Fruit fly (Drosophila melanogaster) whole organism, pupa: Measurements from ENCODE around the gene Dpm2.
A peak's percentile ranks its signal among the peaks of the same experiment; 100 is the strongest.

ENCODE experiments used
- CG10348 ChIP-seq: fragments of 200-800 bp; sonication (Bioruptor generic); IDR thresholded peaks from 2 replicates; pipeline ENCODE4 v1.3.6; 2022; ENCODE audit warnings: missing biosample characterization, missing genetic modification characterization
- CG12605 ChIP-seq: fragments of 200-800 bp; sonication (Bioruptor generic); IDR thresholded peaks from 2 replicates; pipeline ENCODE4 v1.3.6; 2022; ENCODE audit warnings: missing biosample characterization, missing genetic modification characterization
- CG13204 ChIP-seq: fragments of 200-800 bp; sonication (Bioruptor generic); optimal IDR thresholded peaks from 2 replicates; lab custom pipeline; 2018; ENCODE audit warnings: missing biosample characterization, mild to moderate bottlenecking, missing genetic modification characterization, moderate library complexity
- CG14655 ChIP-seq: fragments of 200-800 bp; sonication (Bioruptor generic); optimal IDR thresholded peaks from 3 replicates; lab custom pipeline; 2017; ENCODE audit warnings: mild to moderate bottlenecking, missing biosample characterization, missing genetic modification reagents, missing genetic modification characterization
- CG15710 ChIP-seq: fragments of 200-800 bp; sonication (Bioruptor generic); optimal IDR thresholded peaks from 2 replicates; lab custom pipeline; 2018; ENCODE audit warnings: missing biosample characterization, mild to moderate bottlenecking, missing genetic modification characterization, moderate library complexity
- CG17806 ChIP-seq: fragments of 200-800 bp; sonication (Bioruptor generic); optimal IDR thresholded peaks from 2 replicates; lab custom pipeline; 2018; ENCODE audit warnings: missing biosample characterization, mild to moderate bottlenecking, missing genetic modification characterization, moderate library complexity
- CG32121 ChIP-seq: fragments of 200-800 bp; sonication (Bioruptor generic); IDR thresholded peaks from 2 replicates; pipeline ENCODE4 v1.3.6; 2022; ENCODE audit warnings: missing biosample characterization, missing genetic modification characterization
- CG34367 ChIP-seq: fragments of 200-800 bp; sonication (Bioruptor generic); optimal IDR thresholded peaks from 2 replicates; lab custom pipeline; 2018; ENCODE audit warnings: missing biosample characterization, mild to moderate bottlenecking, missing genetic modification characterization
- CG4496 ChIP-seq: fragments of 200-800 bp; sonication (Bioruptor generic); IDR thresholded peaks from 3 replicates; pipeline ENCODE4 v1.3.6; 2022; ENCODE audit warnings: missing biosample characterization, missing genetic modification characterization
- CG8159 ChIP-seq: fragments of 200-800 bp; sonication (Bioruptor generic); optimal IDR thresholded peaks from 3 replicates; lab custom pipeline; 2018; ENCODE audit warnings: missing biosample characterization, mild to moderate bottlenecking, missing genetic modification characterization, moderate library complexity
- CG8301 ChIP-seq: fragments of 200-800 bp; sonication (Bioruptor generic); optimal IDR thresholded peaks from 2 replicates; lab custom pipeline; 2018; ENCODE audit warnings: missing biosample characterization, mild to moderate bottlenecking, missing genetic modification characterization
- CG9948 ChIP-seq: fragments of 200-800 bp; sonication (Bioruptor generic); optimal IDR thresholded peaks from 2 replicates; lab custom pipeline; 2018; ENCODE audit warnings: missing biosample characterization, mild to moderate bottlenecking, missing genetic modification characterization, moderate library complexity
- D1 ChIP-seq: fragments of 200-800 bp; sonication (Bioruptor generic); optimal IDR thresholded peaks from 2 replicates; lab custom pipeline; 2018; ENCODE audit warnings: missing biosample characterization, mild to moderate bottlenecking, missing genetic modification characterization, moderate library complexity
- EcR ChIP-seq: fragments of 200-800 bp; sonication (Bioruptor generic); optimal IDR thresholded peaks from 3 replicates; lab custom pipeline; 2019; ENCODE audit warnings: missing biosample characterization, missing genetic modification characterization, mild to moderate bottlenecking, moderate library complexity, missing genetic modification reagents
- Ets98B ChIP-seq: fragments of 200-800 bp; sonication (Bioruptor generic); IDR thresholded peaks from 2 replicates; pipeline ENCODE4 v1.3.6; 2022; ENCODE audit warnings: missing biosample characterization, missing genetic modification characterization
- Pif1A ChIP-seq: fragments of 200-800 bp; sonication (Bioruptor generic); optimal IDR thresholded peaks from 3 replicates; lab custom pipeline; 2016; ENCODE audit warnings: missing biosample characterization, missing genetic modification characterization
- Pif1B ChIP-seq: fragments of 200-800 bp; sonication (Bioruptor generic); optimal IDR thresholded peaks from 3 replicates; lab custom pipeline; 2016; ENCODE audit warnings: missing biosample characterization, missing genetic modification characterization
- Snoo ChIP-seq: fragments of 200-800 bp; sonication (Bioruptor generic); optimal IDR thresholded peaks from 3 replicates; lab custom pipeline; 2017; ENCODE audit warnings: missing biosample characterization, mild to moderate bottlenecking, missing genetic modification characterization, inconsistent platforms
- fd96Ca ChIP-seq: fragments of 200-800 bp; sonication (Bioruptor generic); IDR thresholded peaks from 3 replicates; pipeline ENCODE4 v1.3.6; 2022; ENCODE audit warnings: missing biosample characterization, missing genetic modification characterization
- gl ChIP-seq: fragments of 200-800 bp; sonication (Bioruptor generic); optimal IDR thresholded peaks from 2 replicates; lab custom pipeline; 2018; ENCODE audit warnings: missing biosample characterization, mild to moderate bottlenecking, missing genetic modification characterization
- rn ChIP-seq: fragments of 200-800 bp; sonication (Bioruptor generic); IDR thresholded peaks from 2 replicates; pipeline ENCODE4 v1.3.6; 2022; ENCODE audit warnings: missing biosample characterization, missing genetic modification characterization

Gene Dpm2

dm6 chr3L:3325925-3326903, 6.9 kb downstream of the Dpm2 start, which contains the start of gene Gtpx:
Gtpx (plus strand) TSS chr3L:3326265.
- TF ChIP-seq CG8159 (tag; lab: Kevin White, UChicago) (no peak), CG14655 (GFP tag; lab: Kevin White, UChicago) (no peak), rn (GFP tag; lab: Robert Waterston, UW) (no peak), Pif1A (GFP tag; lab: Kevin White, UChicago) (peak; percentile 40), CG32121 (GFP tag; lab: Robert Waterston, UW) (no peak), CG10348 (GFP tag; lab: Robert Waterston, UW) (no peak), CG12605 (GFP tag; lab: Robert Waterston, UW) (no peak; the same call in 1 of the 2 replicates), fd96Ca (GFP tag; lab: Robert Waterston, UW) (no peak), CG9948 (no peak), Snoo (peak; percentile 4), CG17806 (no peak), Pif1B (GFP tag; lab: Kevin White, UChicago) (peak; percentile 17), CG15710 (tag; lab: Kevin White, UChicago) (no peak), CG34367 (tag; lab: Kevin White, UChicago) (peak; percentile 40), CG13204 (no peak), CG4496 (GFP tag; lab: Robert Waterston, UW) (peak; percentile 48; the same call in 2 of the 3 replicates), CG8301 (tag; lab: Kevin White, UChicago) (peak; percentile 24), EcR (GFP tag; lab: Kevin White, UChicago) (no peak), D1 (tag; lab: Kevin White, UChicago) (no peak), Ets98B (peak; percentile 38; the same call in 1 of the 2 replicates), gl (peak; percentile 67)

- TF ChIP-seq CG14655 (GFP tag; lab: Kevin White, UChicago) (no peak), CG13204 (no peak), CG32121 (GFP tag; lab: Robert Waterston, UW) (no peak), Snoo (no peak)
Measured at dm6 chr3L:3328771-3329170, 9.4 kb downstream of the Dpm2 start, which contains the start of gene Strip. Strip (minus strand) TSS chr3L:3328871.

dm6 chr3L:3329763-3330162, 10.4 kb downstream of the Dpm2 start, which contains the start of gene CG14961:
CG14961 (plus strand) TSS chr3L:3330063.
- no peak for TF ChIP-seq Ets98B
- TF ChIP-seq CG17806 = no peak
- no peak for TF ChIP-seq D1 (tag; lab: Kevin White, UChicago)
- TF ChIP-seq CG10348 (GFP tag; lab: Robert Waterston, UW) = no peak
- no peak for TF ChIP-seq CG4496 (GFP tag; lab: Robert Waterston, UW)
- TF ChIP-seq gl = no peak
- TF ChIP-seq CG13204 = no peak
- no peak for TF ChIP-seq Snoo
- TF ChIP-seq CG32121 (GFP tag; lab: Robert Waterston, UW) = no peak
- no peak for TF ChIP-seq CG14655 (GFP tag; lab: Kevin White, UChicago)
- no peak for TF ChIP-seq fd96Ca (GFP tag; lab: Robert Waterston, UW)
- no peak for TF ChIP-seq CG8159 (tag; lab: Kevin White, UChicago)
- TF ChIP-seq Pif1B (GFP tag; lab: Kevin White, UChicago) = no peak
- no peak for TF ChIP-seq EcR (GFP tag; lab: Kevin White, UChicago)
- TF ChIP-seq CG15710 (tag; lab: Kevin White, UChicago) = no peak
- no peak for TF ChIP-seq rn (GFP tag; lab: Robert Waterston, UW)
- TF ChIP-seq CG12605 (GFP tag; lab: Robert Waterston, UW) = no peak
- TF ChIP-seq CG8301 (tag; lab: Kevin White, UChicago) = no peak
- TF ChIP-seq CG34367 (tag; lab: Kevin White, UChicago) = no peak

- TF ChIP-seq D1 (tag; lab: Kevin White, UChicago) (no peak), CG32121 (GFP tag; lab: Robert Waterston, UW) (no peak), fd96Ca (GFP tag; lab: Robert Waterston, UW) (no peak), Snoo (no peak), CG8159 (tag; lab: Kevin White, UChicago) (no peak), CG10348 (GFP tag; lab: Robert Waterston, UW) (no peak), CG4496 (GFP tag; lab: Robert Waterston, UW) (no peak), CG34367 (tag; lab: Kevin White, UChicago) (no peak)
Measured at dm6 chr3L:3334784-3335183, 15.4 kb downstream of the Dpm2 start, which contains the start of gene CG14969. CG14969 (minus strand) TSS chr3L:3334978.

- TF ChIP-seq CG32121 (GFP tag; lab: Robert Waterston, UW) = no peak
- TF ChIP-seq CG8159 (tag; lab: Kevin White, UChicago) = no peak
- no peak for TF ChIP-seq CG8301 (tag; lab: Kevin White, UChicago)
- TF ChIP-seq EcR (GFP tag; lab: Kevin White, UChicago) = no peak
- TF ChIP-seq CG9948 = no peak
- TF ChIP-seq fd96Ca (GFP tag; lab: Robert Waterston, UW) = no peak
- TF ChIP-seq CG17806 = no peak
- TF ChIP-seq gl = no peak
- no peak for TF ChIP-seq Ets98B
- no peak for TF ChIP-seq Pif1B (GFP tag; lab: Kevin White, UChicago)
- no peak for TF ChIP-seq CG14655 (GFP tag; lab: Kevin White, UChicago)
- no peak for TF ChIP-seq rn (GFP tag; lab: Robert Waterston, UW)
- TF ChIP-seq CG10348 (GFP tag; lab: Robert Waterston, UW) = no peak
- TF ChIP-seq CG4496 (GFP tag; lab: Robert Waterston, UW) = no peak
- TF ChIP-seq CG12605 (GFP tag; lab: Robert Waterston, UW) = no peak
- TF ChIP-seq Pif1A (GFP tag; lab: Kevin White, UChicago) = no peak
Measured at dm6 chr3L:3335688-3336087, 16.3 kb downstream of the Dpm2 start, which contains the start of gene Drsl1. Drsl1 (minus strand) TSS chr3L:3335788.
